Worm (Caenorhabditis elegans): ENCODE results near the gene T01B7.5.

- TF ChIP-seq nhr-237 (tag; optimal IDR thresholded peaks at IDR 0.05), result no peak
- TF ChIP-seq lin-39 (tag; optimal IDR thresholded peaks at IDR 0.05), result no peak
- TF ChIP-seq unc-62 (GFP tag; optimal IDR thresholded peaks at IDR 0.05), result no peak
- TF ChIP-seq jun-1 (tag; optimal IDR thresholded peaks at IDR 0.05), result no peak
- TF ChIP-seq snpc-4 (tag; optimal IDR thresholded peaks at IDR 0.05), result no peak
- TF ChIP-seq elt-3 (tag; optimal IDR thresholded peaks at IDR 0.05), result no peak
- no peak for TF ChIP-seq nhr-77 (tag; optimal IDR thresholded peaks at IDR 0.05)
Observed at ce11 chrII:8721955-8722524, 5.4 kb downstream of the T01B7.5 start, which contains the start of gene trcs-2.
